Worm (Caenorhabditis elegans): ENCODE data around the gene fbxb-107.

The fbxb-107 gene

DNA sequence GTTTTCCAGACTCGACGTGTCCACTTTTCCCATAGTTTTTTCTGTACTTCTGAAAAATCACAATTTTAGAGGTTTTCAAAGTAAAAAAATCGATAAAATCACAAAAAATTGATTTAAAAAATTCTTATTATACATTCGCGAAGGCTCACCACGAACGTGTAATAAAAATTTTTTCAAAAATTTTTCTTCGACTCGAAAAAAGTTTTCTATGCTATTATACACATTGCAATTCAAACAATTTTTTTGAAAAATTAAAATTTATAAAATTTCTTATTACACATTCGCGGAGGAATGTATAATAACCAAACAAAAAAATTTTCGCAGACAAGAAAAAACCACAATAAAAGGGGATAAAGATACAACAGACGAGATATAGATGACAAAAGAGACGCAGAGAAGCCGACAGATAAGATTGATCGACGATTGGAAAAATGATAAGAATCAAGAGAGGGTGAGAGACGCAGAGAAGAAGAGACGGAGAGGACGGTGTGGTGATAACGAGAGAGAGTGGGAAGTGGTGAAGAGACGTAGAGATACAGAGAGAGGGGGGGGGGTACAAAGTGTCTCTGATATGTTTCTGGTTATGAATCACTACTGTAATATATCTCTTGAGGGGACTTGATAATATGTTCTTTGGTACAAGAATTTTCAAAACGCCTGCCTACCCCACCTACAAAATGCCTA is 42.1 kb downstream of the fbxb-107 start, which contains the start of gene nhr-119 (continued):
- TF ChIP-seq fos-1 (tag; optimal IDR thresholded peaks at IDR 0.05) (peak; percentile 38), egl-43 (GFP tag; IDR thresholded peaks at IDR 0.05) (no peak), madf-5 (GFP tag; IDR thresholded peaks at IDR 0.05) (no peak), Y75B8A.6 (GFP tag; IDR thresholded peaks at IDR 0.05) (no peak), dmd-6 (GFP tag; IDR thresholded peaks at IDR 0.05) (peak; percentile 91), nhr-76 (tag; optimal IDR thresholded peaks at IDR 0.05) (no peak), pha-4 (GFP tag; IDR thresholded peaks at IDR 0.05) (peak; percentile 65), pha-4 (tag; optimal IDR thresholded peaks at IDR 0.05) (no peak), nhr-10 (tag; optimal IDR thresholded peaks at IDR 0.05) (peak; percentile 8), set-16 (GFP tag; IDR thresholded peaks at IDR 0.05) (no peak), dmd-8 (GFP tag; IDR thresholded peaks at IDR 0.05) (no peak), R02D3.7 (tag; optimal IDR thresholded peaks at IDR 0.05) (no peak), spr-3 (GFP tag; optimal IDR thresholded peaks at IDR 0.05) (no peak)

DNA sequence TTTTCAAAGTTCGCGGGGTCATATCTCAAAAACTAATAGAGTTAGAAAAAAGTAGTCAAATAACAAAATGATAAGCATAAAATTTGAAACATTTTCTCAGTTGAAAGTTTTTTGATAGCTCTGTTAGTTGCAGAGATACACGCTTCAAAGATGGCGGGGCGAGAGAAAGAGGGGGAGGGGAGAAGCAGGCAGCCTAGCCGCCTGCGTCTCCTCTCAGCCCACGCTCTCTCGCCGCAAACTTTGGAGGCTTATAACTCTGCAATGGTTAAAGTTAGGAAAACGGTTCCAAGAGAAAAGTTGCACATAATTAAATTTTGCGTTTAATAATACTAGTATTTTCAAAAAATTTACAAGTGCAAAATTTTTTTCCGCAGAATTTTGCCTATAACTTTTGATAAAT is 43.2 kb downstream of the fbxb-107 start:
- peak in 1 of 2 experiments; percentile 55 for TF ChIP-seq unc-62 (GFP tag; optimal IDR thresholded peaks at IDR 0.05 in 1 of 2)
- TF ChIP-seq unc-62 (tag; optimal IDR thresholded peaks at IDR 0.05), result no peak
- no peak for TF ChIP-seq F26F4.8 (GFP tag; conservative IDR thresholded peaks at IDR 0.05)
- TF ChIP-seq set-16 (GFP tag; IDR thresholded peaks at IDR 0.05), result peak; percentile 54

DNA sequence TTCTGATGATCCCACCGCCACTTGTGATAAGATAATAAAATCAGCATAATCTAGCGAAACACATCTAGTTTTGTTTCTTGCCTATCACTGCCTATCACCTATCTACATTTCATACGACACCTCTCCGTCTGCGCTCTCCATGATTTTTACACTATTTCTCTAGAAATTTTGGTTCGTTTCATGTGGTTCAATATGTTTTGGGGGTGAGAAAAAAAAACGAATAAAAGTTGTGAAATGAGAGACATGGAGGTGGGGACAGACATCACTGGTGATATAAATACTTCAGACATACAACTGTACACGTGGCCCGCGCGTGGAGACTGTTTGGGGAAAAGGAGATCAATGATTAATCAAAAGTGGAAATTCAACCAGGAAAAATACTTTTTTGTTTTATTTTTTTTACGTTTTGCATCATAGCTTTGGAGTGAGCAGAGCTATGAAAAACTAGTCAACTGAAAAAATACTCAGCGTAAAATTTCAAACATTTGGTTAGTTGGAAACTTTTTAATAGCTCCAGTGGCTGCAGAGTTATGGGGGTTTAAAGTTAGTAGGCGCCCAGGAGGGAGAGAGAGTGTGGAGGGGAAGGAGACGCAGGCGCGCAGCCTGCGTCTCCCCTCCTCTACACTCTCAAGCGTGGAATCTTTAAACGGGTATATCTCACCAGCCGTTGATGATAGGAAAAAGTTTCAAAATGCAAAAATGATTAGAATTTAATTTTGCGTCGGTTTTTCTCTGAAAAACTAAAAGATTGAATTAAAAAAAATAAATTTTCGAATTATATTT is 44.4 kb downstream of the fbxb-107 start:
- TF ChIP-seq hmg-1.1 (GFP tag; IDR thresholded peaks at IDR 0.05) (no peak), gei-8 (GFP tag; optimal IDR thresholded peaks at IDR 0.05) (no peak), mep-1 (tag; optimal IDR thresholded peaks at IDR 0.05) (peak; percentile 16), spr-3 (GFP tag; optimal IDR thresholded peaks at IDR 0.05) (no peak), cey-2 (tag; optimal IDR thresholded peaks at IDR 0.05; ENCODE audit: borderline replicate concordance, insufficient read depth) (peak; percentile 3), pha-4 (GFP tag; IDR thresholded peaks at IDR 0.05) (0 out of 2 replicates have a peak, but pooled peaks have one; percentile 7), pha-4 (tag; optimal IDR thresholded peaks at IDR 0.05) (no peak), hlh-30 (tag; optimal IDR thresholded peaks at IDR 0.05; ENCODE audit: insufficient read depth) (peak; percentile 64), nhr-102 (tag; optimal IDR thresholded peaks at IDR 0.05) (peak; percentile 40), nhr-76 (tag; optimal IDR thresholded peaks at IDR 0.05) (no peak), lin-1 (GFP tag; IDR thresholded peaks at IDR 0.05) (no peak), daf-16 (GFP tag; optimal IDR thresholded peaks at IDR 0.05) (no peak), daf-16 (tag; optimal IDR thresholded peaks at IDR 0.05) (peak; percentile 54), unc-62 (GFP tag; optimal IDR thresholded peaks at IDR 0.05 in 1 of 2) (peak in 1 of 2 experiments; percentile 70), unc-62 (tag; optimal IDR thresholded peaks at IDR 0.05) (no peak), ZK337.2 (GFP tag; IDR thresholded peaks at IDR 0.05) (no peak), spr-1 (tag; optimal IDR thresholded peaks at IDR 0.05) (no peak), snpc-4 (tag; optimal IDR thresholded peaks at IDR 0.05) (no peak), dmd-6 (GFP tag; IDR thresholded peaks at IDR 0.05) (peak; percentile 68), pqm-1 (tag; optimal IDR thresholded peaks at IDR 0.05) (peak; percentile 82), nhr-48 (tag; optimal IDR thresholded peaks at IDR 0.05) (peak; percentile 70), madf-9 (GFP tag; conservative IDR thresholded peaks at IDR 0.05) (no peak), ama-1 (optimal IDR thresholded peaks at IDR 0.05) (no peak), lin-38 (GFP tag; IDR thresholded peaks at IDR 0.05) (no peak), nhr-28 (tag; optimal IDR thresholded peaks at IDR 0.05) (peak; percentile 63), dve-1 (tag; optimal IDR thresholded peaks at IDR 0.05; ENCODE audit: insufficient read depth) (peak; percentile 64), unc-39 (tag; optimal IDR thresholded peaks at IDR 0.05) (no peak), mxl-2 (GFP tag; conservative IDR thresholded peaks at IDR 0.05) (peak; percentile 66; the same call in 1 of the 2 replicates), lim-7 (GFP tag; IDR thresholded peaks at IDR 0.05) (no peak), nhr-10 (tag; optimal IDR thresholded peaks at IDR 0.05) (no peak), hlh-11 (tag; optimal IDR thresholded peaks at IDR 0.05) (peak; percentile 69), php-3 (GFP tag; IDR thresholded peaks at IDR 0.05) (no peak), mxl-3 (GFP tag; optimal IDR thresholded peaks at IDR 0.05) (peak; percentile 70)
